Worm (Caenorhabditis elegans): ENCODE data around the gene rab-37.

ce11 chrX:4186656-4187055 lies 49.0 kb downstream of the rab-37 start, which contains the start of gene mrp-6:
- TF ChIP-seq him-1 (tag; optimal IDR thresholded peaks at IDR 0.05) = no peak
- TF ChIP-seq W03F9.2 (tag; optimal IDR thresholded peaks at IDR 0.05) = no peak
